Fruit fly (Drosophila melanogaster) whole organism: ENCODE data around the gene temp.

Source experiments
- CG8478 ChIP-seq: fragments of >200 bp; optimal IDR thresholded peaks from 2 replicates; lab custom pipeline; 2018; ENCODE audit warnings: inconsistent platforms
- EcR ChIP-seq, 2 experiments: fragments of >200 bp; optimal IDR thresholded peaks; 2 replicates each; lab custom pipeline; 2017; ENCODE audit warnings: missing biosample characterization in 2 of 2, missing genetic modification characterization in 2 of 2, missing genetic modification reagents in 2 of 2
- pan ChIP-seq: fragments of >200 bp; optimal IDR thresholded peaks from 2 replicates; lab custom pipeline; 2017
- usp ChIP-seq: fragments of >200 bp; optimal IDR thresholded peaks from 2 replicates; lab custom pipeline; 2017; ENCODE audit warnings: missing biosample characterization, missing genetic modification characterization, mixed read lengths

- TF ChIP-seq pan (lab: Kevin White, UChicago) (no peak), usp (no peak), EcR (GFP tag; optimal IDR thresholded peaks at IDR 0.05; lab: Kevin White, UChicago) (no peak), CG8478 (lab: Kevin White, UChicago) (no peak)
Measured at dm6 chrX:2278782-2279304, 16.5 kb upstream of the temp start.
